Worm (Caenorhabditis elegans) whole organism, L1 larva: ENCODE results near the gene R166.3.
A peak's percentile ranks its signal among the peaks of the same experiment; 100 is the strongest.

Source experiments
- ceh-63 ChIP-seq: fragments of 200-800 bp; sonication (Bioruptor generic); optimal IDR thresholded peaks from 2 replicates; lab custom pipeline; 2018; ENCODE audit warnings: mild to moderate bottlenecking, missing genetic modification characterization, missing compliant biosample characterization
- hpl-2 ChIP-seq: fragments of 150-350 bp; optimal IDR thresholded peaks from 2 replicates; lab custom pipeline; 2014; ENCODE audit warnings: missing biosample characterization, missing genetic modification reagents, missing genetic modification characterization
- lin-35 ChIP-seq, 2 experiments: fragments of 150-350 bp; optimal IDR thresholded peaks; 2 replicates each; lab custom pipeline; 2014; ENCODE audit warnings: missing biosample characterization in 2 of 2, missing genetic modification characterization in 2 of 2, missing genetic modification reagents in 2 of 2
- lsy-2 ChIP-seq, 2 experiments: fragments of 150-350 bp; optimal IDR thresholded peaks; 2 replicates each; lab custom pipeline; 2014; ENCODE audit warnings: missing biosample characterization in 2 of 2, missing genetic modification characterization in 2 of 2
- nhr-11 ChIP-seq: fragments of 150-350 bp; optimal IDR thresholded peaks from 2 replicates; lab custom pipeline; 2014; ENCODE audit warnings: missing biosample characterization, missing genetic modification characterization
- nhr-12 ChIP-seq: sonication (generic microtip); optimal IDR thresholded peaks from 2 replicates; lab custom pipeline; 2017; ENCODE audit warnings: missing biosample characterization, missing genetic modification characterization
- nhr-76 ChIP-seq: sonication (generic microtip); optimal IDR thresholded peaks from 2 replicates; lab custom pipeline; 2017; ENCODE audit warnings: missing biosample characterization, missing genetic modification characterization
- tlp-1 ChIP-seq: fragments of 150-350 bp; optimal IDR thresholded peaks from 2 replicates; lab custom pipeline; 2014; ENCODE audit warnings: missing biosample characterization, missing genetic modification characterization

- TF ChIP-seq lin-35 (GFP tag; optimal IDR thresholded peaks at IDR 0.05; lab: Kevin White, UChicago) (peak; percentile 33 to 51), ceh-63 (GFP tag; lab: Kevin White, UChicago) (no peak), hpl-2 (no peak), lsy-2 (tag; optimal IDR thresholded peaks at IDR 0.05; lab: Kevin White, UChicago) (peak; percentile 2 to 17), tlp-1 (tag; lab: Kevin White, UChicago) (no peak), nhr-12 (tag; lab: Kevin White, UChicago) (no peak), nhr-11 (tag; lab: Kevin White, UChicago) (no peak), nhr-76 (no peak)
Observed at ce11 chrII:10547803-10548693, 8.9 kb upstream of the R166.3 start.
